Worm (Caenorhabditis elegans) whole organism, late embryonic: ENCODE results near the gene ttyh-1.

Source experiments
- Y22D7AL.16 ChIP-seq: sonication (generic microtip); optimal IDR thresholded peaks from 2 replicates; lab custom pipeline; 2016; ENCODE audit warnings: missing genetic modification characterization, missing compliant biosample characterization
- ceh-22 ChIP-seq: sonication (generic microtip); optimal IDR thresholded peaks from 2 replicates; lab custom pipeline; 2017; ENCODE audit warnings: missing biosample characterization, missing genetic modification characterization
- ceh-34 ChIP-seq: sonication (generic microtip); optimal IDR thresholded peaks from 2 replicates; lab custom pipeline; 2016; ENCODE audit warnings: mild to moderate bottlenecking, missing genetic modification characterization, missing compliant biosample characterization
- ceh-45 ChIP-seq: fragments of 200-800 bp; sonication (Bioruptor generic); IDR thresholded peaks from 2 replicates; pipeline ENCODE4 v1.3.6; 2022; ENCODE audit warnings: missing genetic modification reagents, missing genetic modification characterization, missing compliant biosample characterization
- ceh-6 ChIP-seq: fragments of 200-800 bp; sonication (Bioruptor generic); optimal IDR thresholded peaks from 2 replicates; lab custom pipeline; 2018; ENCODE audit warnings: mild to moderate bottlenecking, missing genetic modification characterization, missing compliant biosample characterization
- dmd-4 ChIP-seq: sonication (generic microtip); optimal IDR thresholded peaks from 2 replicates; lab custom pipeline; 2016; ENCODE audit warnings: borderline replicate concordance, missing genetic modification characterization, missing compliant biosample characterization
- dve-1 ChIP-seq: sonication (generic microtip); optimal IDR thresholded peaks from 2 replicates; lab custom pipeline; 2017; ENCODE audit warnings: antibody characterized with exemption, mild to moderate bottlenecking, missing genetic modification characterization, missing compliant biosample characterization
- elt-2 ChIP-seq: sonication (generic microtip); optimal IDR thresholded peaks from 2 replicates; lab custom pipeline; 2016; ENCODE audit warnings: missing genetic modification reagents, missing genetic modification characterization, missing compliant biosample characterization
- elt-4 ChIP-seq: sonication (generic microtip); optimal IDR thresholded peaks from 2 replicates; lab custom pipeline; 2016; ENCODE audit warnings: missing genetic modification characterization, missing compliant biosample characterization
- gmeb-2 ChIP-seq: sonication (generic microtip); optimal IDR thresholded peaks from 2 replicates; lab custom pipeline; 2016; ENCODE audit warnings: missing genetic modification characterization, inconsistent platforms, missing compliant biosample characterization
- hlh-13 ChIP-seq: fragments of 200-800 bp; sonication (Bioruptor generic); optimal IDR thresholded peaks from 2 replicates; lab custom pipeline; 2018; ENCODE audit warnings: mild to moderate bottlenecking, missing genetic modification characterization, missing compliant biosample characterization
- hlh-30 ChIP-seq: sonication (generic microtip); optimal IDR thresholded peaks from 2 replicates; lab custom pipeline; 2017; ENCODE audit warnings: antibody characterized with exemption, missing genetic modification characterization, missing compliant biosample characterization; ENCODE audit not compliant: insufficient read depth
- hlh-8 ChIP-seq: sonication (generic microtip); optimal IDR thresholded peaks from 2 replicates; lab custom pipeline; 2016; ENCODE audit warnings: missing genotype, missing genetic modification characterization, missing compliant biosample characterization
- lim-6 ChIP-seq: sonication (generic microtip); optimal IDR thresholded peaks from 2 replicates; lab custom pipeline; 2016; ENCODE audit warnings: missing genetic modification characterization, missing compliant biosample characterization
- madf-2 ChIP-seq: sonication (generic microtip); optimal IDR thresholded peaks from 2 replicates; lab custom pipeline; 2017; ENCODE audit warnings: missing genetic modification characterization, missing compliant biosample characterization
- mec-3 ChIP-seq: sonication (generic microtip); optimal IDR thresholded peaks from 2 replicates; lab custom pipeline; 2016; ENCODE audit warnings: borderline replicate concordance, missing genetic modification characterization, missing compliant biosample characterization
- nfya-1 ChIP-seq: sonication (generic microtip); optimal IDR thresholded peaks from 2 replicates; lab custom pipeline; 2017; ENCODE audit warnings: missing genetic modification characterization, mild to moderate bottlenecking, missing compliant biosample characterization, antibody characterized with exemption, moderate library complexity
- npax-4 ChIP-seq: sonication (generic microtip); optimal IDR thresholded peaks from 2 replicates; lab custom pipeline; 2016; ENCODE audit warnings: missing genetic modification characterization, missing compliant biosample characterization
- odd-2 ChIP-seq: sonication (generic microtip); optimal IDR thresholded peaks from 2 replicates; lab custom pipeline; 2017; ENCODE audit warnings: antibody characterized with exemption, mild to moderate bottlenecking, missing genetic modification characterization, missing compliant biosample characterization
- pat-9 ChIP-seq: fragments of 200-800 bp; sonication (Bioruptor generic); optimal IDR thresholded peaks from 2 replicates; lab custom pipeline; 2018; ENCODE audit warnings: mild to moderate bottlenecking, missing genetic modification characterization, moderate library complexity, missing compliant biosample characterization
- pax-1 ChIP-seq: fragments of 150-350 bp; optimal IDR thresholded peaks from 2 replicates; lab custom pipeline; 2014; ENCODE audit warnings: missing biosample characterization, missing genetic modification characterization
- pha-2 ChIP-seq: sonication (generic microtip); optimal IDR thresholded peaks from 2 replicates; lab custom pipeline; 2017; ENCODE audit warnings: mild to moderate bottlenecking, missing genetic modification characterization, missing compliant biosample characterization
- pqm-1 ChIP-seq: sonication (generic microtip); optimal IDR thresholded peaks from 2 replicates; lab custom pipeline; 2016; ENCODE audit warnings: missing genetic modification characterization, missing compliant biosample characterization
- pros-1 ChIP-seq: fragments of 150-350 bp; optimal IDR thresholded peaks from 2 replicates; lab custom pipeline; 2014; ENCODE audit warnings: missing biosample characterization, missing genetic modification reagents, missing genetic modification characterization
- ref-2 ChIP-seq: sonication (generic microtip); optimal IDR thresholded peaks from 2 replicates; lab custom pipeline; 2016; ENCODE audit warnings: missing genetic modification characterization, missing compliant biosample characterization
- sdc-2 ChIP-seq: sonication (generic microtip); optimal IDR thresholded peaks from 2 replicates; lab custom pipeline; 2016; ENCODE audit warnings: missing genotype, missing genetic modification characterization, missing compliant biosample characterization
- sox-2 ChIP-seq: fragments of 200-800 bp; sonication (Bioruptor generic); IDR thresholded peaks from 2 replicates; pipeline ENCODE4 v1.3.6; 2022; ENCODE audit warnings: missing genetic modification reagents, missing genetic modification characterization, missing compliant biosample characterization
- sox-4 ChIP-seq: sonication (generic microtip); optimal IDR thresholded peaks from 2 replicates; lab custom pipeline; 2017; ENCODE audit warnings: mild to moderate bottlenecking, missing genetic modification characterization, inconsistent platforms, missing compliant biosample characterization
- tbx-2 ChIP-seq: sonication (generic microtip); optimal IDR thresholded peaks from 2 replicates; lab custom pipeline; 2016; ENCODE audit warnings: missing genetic modification characterization, missing compliant biosample characterization
- tbx-7 ChIP-seq: sonication (generic microtip); optimal IDR thresholded peaks from 2 replicates; lab custom pipeline; 2016; ENCODE audit warnings: missing genotype, missing genetic modification characterization, missing compliant biosample characterization
- ttx-3 ChIP-seq: sonication (generic microtip); optimal IDR thresholded peaks from 2 replicates; lab custom pipeline; 2016; ENCODE audit warnings: missing genetic modification reagents, missing genetic modification characterization, missing compliant biosample characterization
- unc-3 ChIP-seq, 2 experiments: fragments of 200-800 bp in 1 of 2; sonication (Bioruptor generic) in 1 of 2; sonication (generic microtip) in 1 of 2; conservative IDR thresholded peaks in 1 of 2; optimal IDR thresholded peaks in 1 of 2; 2 replicates each; pipeline versions ENCODE4 v1.3.6 to Lab custom; 2016 to 2022; ENCODE audit warnings: missing compliant biosample characterization in 2 of 2, missing genetic modification characterization in 2 of 2, missing genetic modification reagents in 1 of 2
- unc-42 ChIP-seq: sonication (generic microtip); optimal IDR thresholded peaks from 2 replicates; lab custom pipeline; 2016; ENCODE audit warnings: missing genotype, missing genetic modification characterization, missing compliant biosample characterization
- unc-55 ChIP-seq: sonication (generic microtip); optimal IDR thresholded peaks from 2 replicates; lab custom pipeline; 2017; ENCODE audit warnings: missing biosample characterization, missing genetic modification reagents, missing genetic modification characterization
- unc-86 ChIP-seq: sonication (generic microtip); optimal IDR thresholded peaks from 2 replicates; lab custom pipeline; 2016; ENCODE audit warnings: missing genetic modification characterization, missing compliant biosample characterization

ttyh-1 gene

DNA sequence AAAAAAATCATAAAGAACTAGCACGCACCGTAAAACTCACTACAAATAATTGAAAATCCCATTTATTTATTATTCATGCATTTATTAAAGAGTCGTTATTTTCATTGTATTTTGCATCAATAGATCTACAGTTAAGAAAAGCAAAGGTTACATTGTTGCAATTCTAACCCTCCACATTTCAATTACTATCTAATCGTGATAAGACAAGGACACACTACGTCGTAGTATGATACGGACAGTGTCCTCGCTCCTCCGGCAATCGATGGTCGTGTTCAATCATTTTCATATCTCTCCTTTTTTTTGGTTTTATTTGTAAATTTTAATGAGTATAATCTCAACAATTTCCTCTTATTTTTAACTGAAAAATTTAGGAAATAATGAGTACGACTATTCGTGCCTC lies 24.4 kb downstream of the ttyh-1 start, which contains the start of gene prx-12:
Gene prx-12, plus strand, starts transcription at position 371 of the 400 bp plus-strand sequence.
- TF ChIP-seq hlh-30 (tag; lab: Kevin White, UChicago) = no peak
- no peak for TF ChIP-seq ceh-22 (tag; lab: Kevin White, UChicago)
- no peak for TF ChIP-seq odd-2 (tag; lab: Kevin White, UChicago)
- peak; percentile 52 for TF ChIP-seq elt-2 (tag; lab: Kevin White, UChicago)
- TF ChIP-seq dmd-4 (tag; lab: Kevin White, UChicago) = no peak
- no peak for TF ChIP-seq lim-6 (tag; lab: Kevin White, UChicago)
- TF ChIP-seq pat-9 = no peak
- no peak for TF ChIP-seq unc-86 (tag; lab: Kevin White, UChicago)

DNA sequence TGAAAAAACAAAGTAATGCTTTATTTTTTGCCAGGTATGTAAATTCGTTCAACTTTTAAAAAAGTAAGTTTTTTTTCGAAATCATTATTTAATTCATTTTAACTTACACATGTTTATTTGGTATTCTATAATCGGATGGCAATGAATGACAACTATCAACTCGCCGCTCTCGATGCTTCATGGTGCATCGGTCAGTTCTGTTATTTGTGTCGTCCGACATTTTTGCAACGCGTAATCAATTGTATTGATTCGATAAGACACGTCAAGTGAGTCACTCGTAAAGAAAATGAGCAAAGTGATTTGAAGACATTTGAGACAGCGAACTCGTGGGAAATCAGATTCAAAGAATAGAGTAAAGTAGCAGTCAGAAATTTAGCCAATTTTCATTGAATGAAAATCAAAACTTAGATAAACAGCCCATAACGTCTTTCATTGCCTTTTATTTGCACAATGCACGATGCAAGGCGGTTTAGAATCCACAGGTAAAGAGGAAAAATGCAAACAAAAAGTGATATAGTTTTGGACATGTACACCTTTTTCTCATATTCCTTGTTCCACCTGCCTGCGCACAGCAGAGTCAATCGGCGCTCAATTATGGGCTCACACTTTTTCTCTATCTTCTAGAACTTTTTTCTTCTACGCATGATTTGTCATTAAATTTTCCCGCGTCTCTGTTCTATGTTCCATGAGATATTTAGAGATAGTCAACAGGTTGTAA lies 32.1 kb downstream of the ttyh-1 start:
- no peak for TF ChIP-seq ref-2
- TF ChIP-seq sox-2 (GFP tag; lab: Robert Waterston, UW) = no peak
- TF ChIP-seq npax-4 (tag; lab: Kevin White, UChicago) = no peak
- no peak for TF ChIP-seq hlh-30 (tag; lab: Kevin White, UChicago)
- TF ChIP-seq sox-4 (tag; lab: Kevin White, UChicago) = no peak
- TF ChIP-seq dve-1 (tag; lab: Kevin White, UChicago) = no peak
- no peak for TF ChIP-seq gmeb-2 (tag; lab: Kevin White, UChicago)
- no peak for TF ChIP-seq ceh-6 (GFP tag; lab: Kevin White, UChicago)
- TF ChIP-seq pros-1 = no peak
- TF ChIP-seq madf-2 (tag; lab: Kevin White, UChicago) = no peak
- no peak for TF ChIP-seq elt-4 (tag; lab: Kevin White, UChicago)
- no peak for TF ChIP-seq sdc-2 (tag; lab: Kevin White, UChicago)
- TF ChIP-seq hlh-8 = no peak
- no peak for TF ChIP-seq tbx-7
- TF ChIP-seq pha-2 (tag; lab: Kevin White, UChicago) = no peak
- no peak for TF ChIP-seq pax-1 (tag; lab: Kevin White, UChicago)
- no peak for TF ChIP-seq ttx-3 (tag; lab: Kevin White, UChicago)
- TF ChIP-seq ceh-45 = no peak
- no peak for TF ChIP-seq Y22D7AL.16 (tag; lab: Kevin White, UChicago)

DNA sequence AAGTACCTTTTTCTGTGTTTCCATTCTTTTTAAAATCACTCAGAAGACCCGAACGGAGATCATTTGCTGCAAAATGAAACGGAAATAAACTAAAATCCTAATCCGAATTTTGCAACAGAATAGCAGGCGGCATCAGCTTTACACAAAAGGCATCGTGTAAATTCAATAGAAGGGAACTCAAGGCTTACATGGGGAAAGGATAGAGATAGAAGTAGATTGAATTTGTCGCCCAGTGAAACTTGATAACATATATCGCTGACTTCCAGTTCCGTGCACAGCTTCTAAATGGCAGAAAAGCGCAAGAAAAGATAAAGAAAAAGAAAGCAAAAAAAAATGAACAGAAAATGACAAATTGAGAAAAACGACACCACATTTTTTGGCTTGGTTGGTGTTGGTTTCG lies 37.4 kb downstream of the ttyh-1 start, which contains the start of gene slo-2:
Gene slo-2, minus strand, starts transcription at position 24 of the 400 bp plus-strand sequence.
- TF ChIP-seq unc-42 (tag; lab: Kevin White, UChicago) (peak; percentile 73), elt-2 (tag; lab: Kevin White, UChicago) (no peak)

DNA sequence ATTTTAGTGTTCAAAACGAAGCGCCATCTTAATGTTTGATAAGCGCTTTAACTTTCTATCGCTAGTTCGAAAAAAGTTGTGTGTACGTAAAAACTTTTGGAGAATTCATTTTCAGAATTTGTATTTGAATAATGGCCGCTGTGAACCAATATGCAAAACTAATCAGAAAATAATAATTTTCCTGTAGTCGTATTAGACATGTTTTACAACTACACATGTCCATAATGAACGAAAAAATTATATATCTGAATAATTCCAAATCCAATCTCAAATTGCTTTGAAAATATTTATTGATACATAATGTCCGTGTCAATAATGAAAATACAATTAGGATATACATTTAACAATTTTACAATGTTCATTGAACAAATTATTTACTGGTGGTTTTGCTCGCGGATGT lies 38.3 kb downstream of the ttyh-1 start:
- TF ChIP-seq ceh-45 (no peak), mec-3 (tag; lab: Kevin White, UChicago) (no peak), hlh-8 (no peak), hlh-13 (GFP tag; lab: Kevin White, UChicago) (no peak), unc-55 (GFP tag; lab: Kevin White, UChicago) (no peak), nfya-1 (tag; lab: Kevin White, UChicago) (no peak), pax-1 (tag; lab: Kevin White, UChicago) (no peak), unc-42 (tag; lab: Kevin White, UChicago) (no peak), tbx-2 (tag; lab: Kevin White, UChicago) (no peak), unc-3 (GFP tag; conservative IDR thresholded peaks at IDR 0.05; lab: Robert Waterston, UW) (no peak), unc-3 (tag; optimal IDR thresholded peaks at IDR 0.05; lab: Kevin White, UChicago) (no peak), ref-2 (no peak), elt-2 (tag; lab: Kevin White, UChicago) (no peak), pqm-1 (no peak), elt-4 (tag; lab: Kevin White, UChicago) (no peak), ceh-34 (tag; lab: Kevin White, UChicago) (no peak), sox-4 (tag; lab: Kevin White, UChicago) (no peak)
- TF ChIP-seq, all 69 proteins: peak for 0
